Fruit fly (Drosophila melanogaster) whole organism, prepupa: ENCODE measurements around the gene CG11828.

Experiments used
- CG11294 ChIP-seq: fragments of 200-800 bp; sonication (Bioruptor generic); IDR thresholded peaks from 2 replicates; pipeline ENCODE4 v1.3.6; 2022; ENCODE audit warnings: missing biosample characterization, missing genetic modification characterization
- CG11762 ChIP-seq: fragments of 200-800 bp; sonication (Bioruptor generic); optimal IDR thresholded peaks from 3 replicates; lab custom pipeline; 2016; ENCODE audit warnings: missing biosample characterization, missing genetic modification characterization; ENCODE audit not compliant: insufficient read depth
- CG15336 ChIP-seq: fragments of 200-800 bp; sonication (Bioruptor generic); IDR thresholded peaks from 2 replicates; pipeline ENCODE4 v1.3.6; 2022; ENCODE audit warnings: missing biosample characterization, missing genetic modification characterization
- CG16779 ChIP-seq: fragments of 200-800 bp; sonication (Bioruptor generic); optimal IDR thresholded peaks from 3 replicates; lab custom pipeline; 2017; ENCODE audit warnings: missing biosample characterization, mild to moderate bottlenecking, missing genetic modification characterization
- CG3032 ChIP-seq: fragments of 200-800 bp; optimal IDR thresholded peaks from 2 replicates; lab custom pipeline; 2019; ENCODE audit warnings: missing biosample characterization, mild to moderate bottlenecking, missing genetic modification characterization, moderate library complexity
- CG31627 ChIP-seq: fragments of 200-800 bp; sonication (Bioruptor generic); optimal IDR thresholded peaks from 3 replicates; lab custom pipeline; 2016; ENCODE audit warnings: missing biosample characterization, missing genetic modification characterization
- CG32006 ChIP-seq: fragments of 200-800 bp; sonication (Bioruptor generic); optimal IDR thresholded peaks from 3 replicates; lab custom pipeline; 2017; ENCODE audit warnings: missing biosample characterization, mild to moderate bottlenecking, missing genetic modification characterization
- CG8319 ChIP-seq: fragments of 200-800 bp; sonication (Bioruptor generic); optimal IDR thresholded peaks from 3 replicates; lab custom pipeline; 2016; ENCODE audit warnings: missing biosample characterization, missing genetic modification characterization
- Eip75B ChIP-seq: fragments of 200-800 bp; sonication (Bioruptor generic); optimal IDR thresholded peaks from 3 replicates; lab custom pipeline; 2016; ENCODE audit warnings: missing biosample characterization, missing genetic modification characterization
- Hr38 ChIP-seq: sonication (Bioruptor generic); optimal IDR thresholded peaks from 2 replicates; lab custom pipeline; 2016; ENCODE audit warnings: missing biosample characterization, missing genetic modification characterization
- Met ChIP-seq: fragments of 200-800 bp; sonication (Bioruptor generic); optimal IDR thresholded peaks from 3 replicates; lab custom pipeline; 2016; ENCODE audit warnings: missing biosample characterization, missing genetic modification characterization
- OdsH ChIP-seq: fragments of 200-800 bp; sonication (Bioruptor generic); optimal IDR thresholded peaks from 3 replicates; lab custom pipeline; 2016; ENCODE audit warnings: missing biosample characterization, missing genetic modification characterization
- Smox ChIP-seq: fragments of 200-800 bp; sonication (Bioruptor generic); optimal IDR thresholded peaks from 3 replicates; lab custom pipeline; 2016; ENCODE audit warnings: missing biosample characterization, missing genetic modification characterization
- dsx ChIP-seq: fragments of 200-800 bp; optimal IDR thresholded peaks from 3 replicates; lab custom pipeline; 2019; ENCODE audit warnings: missing biosample characterization, mild to moderate bottlenecking, missing genetic modification characterization, moderate library complexity; ENCODE audit not compliant: poor library complexity, severe bottlenecking
- eg ChIP-seq: fragments of 200-800 bp; sonication (Bioruptor generic); IDR thresholded peaks from 3 replicates; pipeline ENCODE4 v1.3.6; 2022; ENCODE audit warnings: missing biosample characterization, missing genetic modification characterization
- pdm3 ChIP-seq: fragments of 200-800 bp; sonication (Bioruptor generic); optimal IDR thresholded peaks from 3 replicates; lab custom pipeline; 2016; ENCODE audit warnings: missing biosample characterization, missing genetic modification characterization

The CG11828 gene

DNA sequence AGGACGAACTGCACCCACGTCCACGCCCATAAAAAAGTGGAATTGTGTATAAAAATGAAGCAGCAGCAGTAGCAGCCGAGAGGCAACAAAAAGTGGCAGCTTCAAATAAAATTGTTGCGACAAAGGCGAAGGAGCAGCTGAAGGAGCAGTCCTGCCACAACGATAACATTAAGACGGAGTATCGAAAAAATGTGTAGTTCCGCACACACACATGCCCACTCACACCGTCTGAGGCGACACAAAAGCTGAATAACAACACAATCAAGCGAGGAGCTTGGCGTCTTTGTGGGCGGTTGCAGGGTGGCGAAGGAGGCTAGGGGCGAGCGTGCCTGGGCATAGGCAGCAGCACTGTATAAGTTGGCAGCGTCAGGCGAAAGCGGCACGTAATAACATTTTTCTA is 35.9 kb downstream of the CG11828 start:
- TF ChIP-seq Smox (GFP tag; lab: Kevin White, UChicago), result no peak
- no peak for TF ChIP-seq CG16779 (tag; lab: Kevin White, UChicago)
- no peak for TF ChIP-seq CG32006 (GFP tag; lab: Kevin White, UChicago)
- TF ChIP-seq eg (GFP tag; lab: Robert Waterston, UW), result no peak

- TF ChIP-seq Eip75B (no peak), CG11762 (GFP tag; lab: Kevin White, UChicago) (no peak), Met (GFP tag; lab: Kevin White, UChicago) (no peak), CG3032 (tag; lab: Kevin White, UChicago) (no peak), CG8319 (no peak), Hr38 (GFP tag; lab: Kevin White, UChicago) (no peak), CG11294 (GFP tag; lab: Robert Waterston, UW) (no peak)
Observed at dm6 chr3R:28959105-28959504, 36.3 kb downstream of the CG11828 start.

- TF ChIP-seq pdm3 (GFP tag; lab: Kevin White, UChicago) (no peak), dsx (no peak), OdsH (no peak), CG15336 (GFP tag; lab: Robert Waterston, UW) (no peak), CG31627 (GFP tag; lab: Kevin White, UChicago) (no peak)
Observed at dm6 chr3R:28970266-28970665, 47.4 kb downstream of the CG11828 start, which contains the start of gene DIP-gamma. Gene DIP-gamma (minus strand): TSS chr3R:28970372.
